Worm (Caenorhabditis elegans) whole organism, mixed stage, embryonic: ENCODE measurements around the gene ZC487.1.

Source experiments
- M03D4.4 ChIP-seq: sonication (generic microtip); optimal IDR thresholded peaks from 2 replicates; lab custom pipeline; 2017; ENCODE audit warnings: mild to moderate bottlenecking, missing genetic modification characterization, missing compliant biosample characterization
- bed-3 ChIP-seq: fragments of 200-800 bp; sonication (Bioruptor generic); optimal IDR thresholded peaks from 3 replicates; lab custom pipeline; 2018; ENCODE audit warnings: mild to moderate bottlenecking, missing genetic modification characterization, moderate library complexity, missing compliant biosample characterization
- blmp-1 ChIP-seq: fragments of 150-350 bp; optimal IDR thresholded peaks from 2 replicates; lab custom pipeline; 2014; ENCODE audit warnings: missing biosample characterization, missing genetic modification characterization
- ceh-39 ChIP-seq: fragments of 150-350 bp; optimal IDR thresholded peaks from 2 replicates; lab custom pipeline; 2014; ENCODE audit warnings: missing biosample characterization, missing genetic modification characterization
- ceh-43 ChIP-seq: fragments of 200-800 bp; sonication (Bioruptor generic); optimal IDR thresholded peaks from 2 replicates; lab custom pipeline; 2018; ENCODE audit warnings: mild to moderate bottlenecking, missing genetic modification characterization, moderate library complexity, missing compliant biosample characterization
- ceh-83 ChIP-seq: fragments of 200-800 bp; sonication (Bioruptor generic); optimal IDR thresholded peaks from 2 replicates; lab custom pipeline; 2018; ENCODE audit warnings: mild to moderate bottlenecking, missing genetic modification characterization, missing compliant biosample characterization
- ces-1 ChIP-seq: fragments of 150-350 bp; optimal IDR thresholded peaks from 2 replicates; lab custom pipeline; 2014; ENCODE audit warnings: missing biosample characterization, missing genetic modification reagents, missing genetic modification characterization
- cnd-1 ChIP-seq: fragments of 200-800 bp; sonication (Bioruptor generic); optimal IDR thresholded peaks from 2 replicates; lab custom pipeline; 2018; ENCODE audit warnings: mild to moderate bottlenecking, missing genetic modification characterization, missing compliant biosample characterization
- drap-1 ChIP-seq: fragments of 200-800 bp; sonication (Bioruptor generic); optimal IDR thresholded peaks from 3 replicates; lab custom pipeline; 2018; ENCODE audit warnings: mild to moderate bottlenecking, missing genetic modification characterization, missing compliant biosample characterization
- elt-1 ChIP-seq: sonication (generic microtip); optimal IDR thresholded peaks from 2 replicates; lab custom pipeline; 2017; ENCODE audit warnings: missing genetic modification characterization, mild to moderate bottlenecking, missing compliant biosample characterization, antibody characterized with exemption, moderate library complexity, borderline replicate concordance; ENCODE audit not compliant: insufficient read depth
- flh-1 ChIP-seq: fragments of 200-800 bp; sonication (Bioruptor generic); optimal IDR thresholded peaks from 2 replicates; lab custom pipeline; 2018; ENCODE audit warnings: mild to moderate bottlenecking, missing genetic modification characterization, moderate library complexity, missing compliant biosample characterization
- hlh-1 ChIP-seq: fragments of 150-350 bp; optimal IDR thresholded peaks from 2 replicates; lab custom pipeline; 2014; ENCODE audit warnings: missing biosample characterization, missing genetic modification reagents, missing genetic modification characterization
- lin-32 ChIP-seq: fragments of 200-800 bp; sonication (Bioruptor generic); optimal IDR thresholded peaks from 2 replicates; lab custom pipeline; 2018; ENCODE audit warnings: mild to moderate bottlenecking, missing genetic modification characterization, missing compliant biosample characterization
- lsy-2 ChIP-seq: fragments of 150-350 bp; optimal IDR thresholded peaks from 2 replicates; lab custom pipeline; 2014; ENCODE audit warnings: missing biosample characterization, missing genetic modification characterization
- mab-5 ChIP-seq: fragments of 150-350 bp; optimal IDR thresholded peaks from 2 replicates; lab custom pipeline; 2014; ENCODE audit warnings: missing biosample characterization, missing genetic modification characterization
- mep-1 ChIP-seq: fragments of 150-350 bp; optimal IDR thresholded peaks from 2 replicates; lab custom pipeline; 2017; ENCODE audit warnings: missing biosample characterization, missing genetic modification reagents, missing genetic modification characterization, inconsistent platforms
- mls-2 ChIP-seq: sonication (generic microtip); optimal IDR thresholded peaks from 2 replicates; lab custom pipeline; 2016; ENCODE audit warnings: mild to moderate bottlenecking, missing genetic modification characterization, moderate library complexity, missing compliant biosample characterization
- nhr-12 ChIP-seq: fragments of 150-350 bp; optimal IDR thresholded peaks from 2 replicates; lab custom pipeline; 2014; ENCODE audit warnings: missing biosample characterization, missing genetic modification characterization
- nhr-2 ChIP-seq: fragments of 150-350 bp; optimal IDR thresholded peaks from 2 replicates; lab custom pipeline; 2014; ENCODE audit warnings: missing biosample characterization, missing genetic modification characterization
- nhr-28 ChIP-seq: fragments of 150-350 bp; optimal IDR thresholded peaks from 2 replicates; lab custom pipeline; 2014; ENCODE audit warnings: missing biosample characterization, missing genetic modification characterization
- nhr-76 ChIP-seq: sonication (generic microtip); optimal IDR thresholded peaks from 2 replicates; lab custom pipeline; 2017; ENCODE audit warnings: missing biosample characterization, missing genetic modification characterization
- pha-4 ChIP-seq: fragments of 150-350 bp; optimal IDR thresholded peaks from 2 replicates; lab custom pipeline; 2018; ENCODE audit warnings: missing biosample characterization, missing genetic modification reagents, missing genetic modification characterization
- sem-2 ChIP-seq: fragments of 200-800 bp; sonication (Bioruptor generic); optimal IDR thresholded peaks from 2 replicates; lab custom pipeline; 2018; ENCODE audit warnings: mild to moderate bottlenecking, missing genetic modification characterization, missing compliant biosample characterization
- snpc-4 ChIP-seq: fragments of 150-350 bp; optimal IDR thresholded peaks from 2 replicates; lab custom pipeline; 2014; ENCODE audit warnings: missing biosample characterization, missing genetic modification characterization
- sptf-1 ChIP-seq: sonication (generic microtip); optimal IDR thresholded peaks from 2 replicates; lab custom pipeline; 2017; ENCODE audit warnings: mild to moderate bottlenecking, missing genetic modification characterization, moderate library complexity, missing compliant biosample characterization
- unc-120 ChIP-seq: sonication (generic microtip); optimal IDR thresholded peaks from 2 replicates; lab custom pipeline; 2017; ENCODE audit warnings: missing genetic modification characterization, missing compliant biosample characterization; ENCODE audit not compliant: poor library complexity, severe bottlenecking
- unc-39 ChIP-seq: fragments of 150-350 bp; optimal IDR thresholded peaks from 2 replicates; lab custom pipeline; 2014; ENCODE audit warnings: missing biosample characterization, missing genetic modification characterization
- unc-62 ChIP-seq: fragments of 150-350 bp; optimal IDR thresholded peaks from 2 replicates; lab custom pipeline; 2014; ENCODE audit warnings: missing biosample characterization, missing genetic modification reagents, missing genetic modification characterization
- zip-8 ChIP-seq: fragments of 150-350 bp; optimal IDR thresholded peaks from 2 replicates; lab custom pipeline; 2014; ENCODE audit warnings: missing biosample characterization, missing genetic modification characterization

Gene ZC487.1

DNA sequence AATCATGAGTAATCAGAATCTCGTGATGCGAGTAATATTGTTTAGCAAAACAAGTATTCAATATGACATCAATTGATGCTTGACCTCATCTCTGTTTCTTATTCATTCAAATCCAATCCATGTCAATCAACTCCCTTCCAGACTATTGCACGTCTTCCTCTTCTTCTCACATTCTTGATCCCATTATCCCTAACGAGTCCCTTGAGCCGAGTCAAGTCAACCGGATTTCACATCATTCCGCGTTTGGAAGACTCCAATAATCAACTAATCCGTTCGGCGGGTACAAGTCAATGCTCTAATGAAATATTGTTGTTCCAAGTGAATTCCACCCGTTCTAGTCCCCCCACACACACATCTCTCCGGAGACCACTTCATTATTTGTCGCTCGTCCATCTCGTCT is 1.0 kb upstream of the ZC487.1 start:
- no peak for TF ChIP-seq blmp-1
- no peak for TF ChIP-seq elt-1 (tag; lab: Kevin White, UChicago)
- peak; percentile 96 for TF ChIP-seq ces-1 (GFP tag; lab: Kevin White, UChicago)

- no peak for TF ChIP-seq sem-2 (GFP tag; lab: Kevin White, UChicago)
- TF ChIP-seq nhr-12 (tag; lab: Kevin White, UChicago) = no peak
- no peak for TF ChIP-seq elt-1 (tag; lab: Kevin White, UChicago)
- TF ChIP-seq ceh-43 = no peak
Measured at ce11 chrV:6731594-6731993, 4.3 kb downstream of the ZC487.1 start, which contains the start of gene grl-9. TSS of gene grl-9 (minus strand) at chrV:6731694.

- TF ChIP-seq ces-1 (GFP tag; lab: Kevin White, UChicago) (peak; percentile 19), unc-62 (GFP tag; lab: Kevin White, UChicago) (no peak)
Measured at ce11 chrV:6732995-6733394, 5.7 kb downstream of the ZC487.1 start, which contains the start of gene grl-8. TSS of gene grl-8 (minus strand) at chrV:6733095.

- TF ChIP-seq lsy-2 (tag; lab: Kevin White, UChicago) = no peak
- TF ChIP-seq nhr-28 (tag; lab: Kevin White, UChicago) = no peak
- TF ChIP-seq drap-1 = no peak
- no peak for TF ChIP-seq mab-5 (tag; lab: Kevin White, UChicago)
- no peak for TF ChIP-seq nhr-2 (tag; lab: Kevin White, UChicago)
- TF ChIP-seq ces-1 (GFP tag; lab: Kevin White, UChicago) = no peak
- no peak for TF ChIP-seq M03D4.4 (tag; lab: Kevin White, UChicago)
- TF ChIP-seq ceh-83 (GFP tag; lab: Kevin White, UChicago) = no peak
- TF ChIP-seq mls-2 (tag; lab: Kevin White, UChicago) = no peak
- TF ChIP-seq lin-32 (GFP tag; lab: Kevin White, UChicago) = no peak
- TF ChIP-seq flh-1 (GFP tag; lab: Kevin White, UChicago) = no peak
- TF ChIP-seq ceh-43 = no peak
- no peak for TF ChIP-seq nhr-76
Measured at ce11 chrV:6736108-6736507, 8.8 kb downstream of the ZC487.1 start.

ce11 chrV:6736877-6737276 is 9.6 kb downstream of the ZC487.1 start:
- TF ChIP-seq pha-4 = no peak
- TF ChIP-seq mep-1 (tag; lab: Kevin White, UChicago) = no peak
- no peak for TF ChIP-seq cnd-1 (tag; lab: Kevin White, UChicago)
- peak; percentile 59 for TF ChIP-seq elt-1 (tag; lab: Kevin White, UChicago)
- no peak for TF ChIP-seq lsy-2 (tag; lab: Kevin White, UChicago)
- TF ChIP-seq flh-1 (GFP tag; lab: Kevin White, UChicago) = no peak
- peak; percentile 15 for TF ChIP-seq blmp-1
- TF ChIP-seq unc-62 (GFP tag; lab: Kevin White, UChicago) = no peak
- TF ChIP-seq snpc-4 (tag; lab: Kevin White, UChicago) = no peak
- TF ChIP-seq M03D4.4 (tag; lab: Kevin White, UChicago) = no peak
- TF ChIP-seq unc-39 (tag; lab: Kevin White, UChicago) = no peak
- TF ChIP-seq ceh-39 = no peak
- no peak for TF ChIP-seq mab-5 (tag; lab: Kevin White, UChicago)
- no peak for TF ChIP-seq ceh-83 (GFP tag; lab: Kevin White, UChicago)
- no peak for TF ChIP-seq nhr-76
- TF ChIP-seq ces-1 (GFP tag; lab: Kevin White, UChicago) = no peak
- TF ChIP-seq, all 35 proteins: peak for 2

DNA sequence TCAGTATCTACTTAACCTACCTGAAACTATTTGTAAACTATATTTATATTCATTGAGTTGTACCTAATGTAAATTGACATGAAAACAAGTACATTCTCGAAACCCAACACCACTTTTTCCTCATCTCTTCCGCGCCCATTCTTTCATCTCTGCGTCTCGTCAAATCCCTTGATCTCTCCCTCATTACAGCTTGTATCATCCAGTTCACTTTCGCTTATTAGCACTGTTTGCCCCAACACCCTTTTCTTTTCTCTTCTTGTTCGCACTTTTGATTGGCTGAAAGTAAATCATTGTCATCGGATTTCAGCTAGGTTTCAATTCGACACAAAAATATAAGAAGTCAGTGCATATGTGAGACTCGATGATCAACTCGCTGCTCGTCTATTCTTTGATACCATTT is 17.5 kb downstream of the ZC487.1 start, which contains the start of gene T25F10.3:
Gene T25F10.3 (plus strand): TSS at position 308 of the 400 bp plus-strand sequence.
- no peak for TF ChIP-seq sem-2 (GFP tag; lab: Kevin White, UChicago)
- peak; percentile 30 for TF ChIP-seq blmp-1

- TF ChIP-seq lsy-2 (tag; lab: Kevin White, UChicago) (no peak), unc-120 (tag; lab: Kevin White, UChicago) (peak; percentile 65), blmp-1 (no peak), mep-1 (tag; lab: Kevin White, UChicago) (no peak), unc-39 (tag; lab: Kevin White, UChicago) (no peak), unc-62 (GFP tag; lab: Kevin White, UChicago) (no peak), M03D4.4 (tag; lab: Kevin White, UChicago) (no peak), bed-3 (GFP tag; lab: Kevin White, UChicago) (no peak), lin-32 (GFP tag; lab: Kevin White, UChicago) (no peak), zip-8 (tag; lab: Kevin White, UChicago) (no peak), ceh-43 (no peak), ces-1 (GFP tag; lab: Kevin White, UChicago) (no peak), sptf-1 (no peak), hlh-1 (peak; percentile 32), sem-2 (GFP tag; lab: Kevin White, UChicago) (no peak), ceh-39 (no peak), mab-5 (tag; lab: Kevin White, UChicago) (no peak)
Measured at ce11 chrV:6751493-6752100, 24.3 kb downstream of the ZC487.1 start.
